Worm (Caenorhabditis elegans) whole organism, L4 larva: ENCODE results near the gene nhx-1.
A peak's percentile ranks its signal among the peaks of the same experiment; 100 is the strongest.

Experiments used
- F37D6.2 ChIP-seq: sonication (generic microtip); optimal IDR thresholded peaks from 2 replicates; lab custom pipeline; 2016; ENCODE audit warnings: mild to moderate bottlenecking, missing genetic modification characterization, missing compliant biosample characterization
- F49E8.2 ChIP-seq: sonication (generic microtip); optimal IDR thresholded peaks from 2 replicates; lab custom pipeline; 2016; ENCODE audit warnings: missing compliant biosample characterization, mild to moderate bottlenecking, missing genetic modification characterization, borderline replicate concordance
- T20F7.1 ChIP-seq: fragments of 200-800 bp; sonication (Bioruptor generic); optimal IDR thresholded peaks from 2 replicates; lab custom pipeline; 2018; ENCODE audit warnings: mild to moderate bottlenecking, missing genetic modification characterization, missing compliant biosample characterization
- Y48G9A.11 ChIP-seq: fragments of 200-800 bp; sonication (Bioruptor generic); IDR thresholded peaks from 2 replicates; pipeline ENCODE4 v1.3.6; 2022; ENCODE audit warnings: missing genetic modification reagents, missing genetic modification characterization, missing compliant biosample characterization
- Y75B8A.6 ChIP-seq: fragments of 200-800 bp; sonication (Bioruptor generic); IDR thresholded peaks from 2 replicates; pipeline ENCODE4 v1.3.6; 2022; ENCODE audit warnings: missing genetic modification reagents, missing genetic modification characterization, missing compliant biosample characterization
- aha-1 ChIP-seq: fragments of 150-350 bp; peaks from one replicate; lab custom pipeline; 2014; ENCODE audit warnings: missing biosample characterization, missing genetic modification characterization
- aly-2 ChIP-seq: sonication (generic microtip); optimal IDR thresholded peaks from 2 replicates; lab custom pipeline; 2018; ENCODE audit warnings: missing biosample characterization, missing genetic modification characterization
- ceh-20 ChIP-seq: fragments of 200-800 bp; sonication (Bioruptor generic); IDR thresholded peaks from 2 replicates; pipeline ENCODE4 v1.3.6; 2022; ENCODE audit warnings: missing genetic modification reagents, missing genetic modification characterization, missing compliant biosample characterization
- ceh-28 ChIP-seq: fragments of 150-350 bp; optimal IDR thresholded peaks from 2 replicates; lab custom pipeline; 2014; ENCODE audit warnings: missing biosample characterization, missing genetic modification reagents, missing genetic modification characterization
- ceh-44 ChIP-seq: fragments of 200-800 bp; sonication (Bioruptor generic); IDR thresholded peaks from 2 replicates; pipeline ENCODE4 v1.3.6; 2022; ENCODE audit warnings: missing genetic modification reagents, missing genetic modification characterization, missing compliant biosample characterization
- ceh-62 ChIP-seq: sonication (generic microtip); optimal IDR thresholded peaks from 2 replicates; lab custom pipeline; 2017; ENCODE audit warnings: missing biosample characterization, missing genetic modification characterization
- ceh-82 ChIP-seq: sonication (generic microtip); optimal IDR thresholded peaks from 2 replicates; lab custom pipeline; 2017; ENCODE audit warnings: missing biosample characterization, missing genetic modification characterization
- ctbp-1 ChIP-seq: fragments of 200-800 bp; sonication (Bioruptor generic); IDR thresholded peaks from 2 replicates; pipeline ENCODE4 v1.3.6; 2022; ENCODE audit warnings: missing genetic modification reagents, missing genetic modification characterization, missing compliant biosample characterization
- daf-12 ChIP-seq: fragments of 150-350 bp; optimal IDR thresholded peaks from 2 replicates; lab custom pipeline; 2014; ENCODE audit warnings: missing biosample characterization, missing genetic modification reagents, missing genetic modification characterization
- daf-16 ChIP-seq, 3 experiments: sonication (generic microtip); optimal IDR thresholded peaks; 2 replicates each; lab custom pipeline; 2016 to 2017; ENCODE audit warnings: missing genetic modification characterization in 3 of 3, missing genetic modification reagents in 3 of 3, mild to moderate bottlenecking in 2 of 3, missing compliant biosample characterization in 2 of 3, missing biosample characterization in 1 of 3, moderate library complexity in 1 of 3
- dmd-6 ChIP-seq: fragments of 200-800 bp; sonication (Bioruptor generic); IDR thresholded peaks from 2 replicates; pipeline ENCODE4 v1.3.6; 2022; ENCODE audit warnings: missing genetic modification reagents, missing genetic modification characterization, missing compliant biosample characterization
- dpl-1 ChIP-seq: fragments of 150-350 bp; optimal IDR thresholded peaks from 2 replicates; lab custom pipeline; 2014; ENCODE audit warnings: missing biosample characterization, missing genetic modification reagents, missing genetic modification characterization
- dve-1 ChIP-seq: sonication (generic microtip); optimal IDR thresholded peaks from 2 replicates; lab custom pipeline; 2017; ENCODE audit warnings: antibody characterized with exemption, mild to moderate bottlenecking, missing genetic modification characterization, missing compliant biosample characterization; ENCODE audit not compliant: insufficient read depth
- egl-27 ChIP-seq: sonication (generic microtip); optimal IDR thresholded peaks from 3 replicates; lab custom pipeline; 2017; ENCODE audit warnings: missing biosample characterization, missing genetic modification reagents, missing genetic modification characterization
- egl-43 ChIP-seq: fragments of 200-800 bp; sonication (Bioruptor generic); IDR thresholded peaks from 2 replicates; pipeline ENCODE4 v1.3.6; 2022; ENCODE audit warnings: missing genetic modification reagents, missing genetic modification characterization, missing compliant biosample characterization
- fos-1 ChIP-seq: fragments of 150-350 bp; optimal IDR thresholded peaks from 2 replicates; lab custom pipeline; 2014; ENCODE audit warnings: missing biosample characterization, missing genetic modification characterization
- gei-8 ChIP-seq: fragments of 200-800 bp; sonication (Bioruptor generic); optimal IDR thresholded peaks from 2 replicates; lab custom pipeline; 2018; ENCODE audit warnings: mild to moderate bottlenecking, missing genetic modification characterization, missing compliant biosample characterization
- hlh-11 ChIP-seq: fragments of 200-800 bp; sonication (Bioruptor generic); optimal IDR thresholded peaks from 2 replicates; lab custom pipeline; 2018; ENCODE audit warnings: mild to moderate bottlenecking, missing genetic modification characterization, missing compliant biosample characterization
- jun-1 ChIP-seq: fragments of 150-350 bp; optimal IDR thresholded peaks from 2 replicates; lab custom pipeline; 2014; ENCODE audit warnings: missing biosample characterization, missing genetic modification reagents, missing genetic modification characterization
- lin-1 ChIP-seq: fragments of 200-800 bp; sonication (Bioruptor generic); IDR thresholded peaks from 2 replicates; pipeline ENCODE4 v1.3.6; 2022; ENCODE audit warnings: missing genetic modification reagents, missing genetic modification characterization, missing compliant biosample characterization
- lin-15B ChIP-seq: fragments of 150-350 bp; sonication (generic microtip); optimal IDR thresholded peaks from 3 replicates; lab custom pipeline; 2014; ENCODE audit warnings: missing biosample characterization, missing genetic modification characterization
- lin-29 ChIP-seq: fragments of 200-800 bp; sonication (Bioruptor generic); IDR thresholded peaks from 2 replicates; pipeline ENCODE4 v1.3.6; 2022; ENCODE audit warnings: missing genetic modification reagents, missing genetic modification characterization, missing compliant biosample characterization
- lsy-2 ChIP-seq, 2 experiments: fragments of 150-350 bp in 1 of 2; sonication (generic microtip) in 1 of 2; optimal IDR thresholded peaks; 2 replicates each; lab custom pipeline; 2014 to 2017; ENCODE audit warnings: missing biosample characterization in 2 of 2, missing genetic modification characterization in 2 of 2
- madf-5 ChIP-seq, 2 experiments: fragments of 200-800 bp; sonication (Bioruptor generic); IDR thresholded peaks; 2 replicates each; pipeline ENCODE4 v1.3.6; 2022; ENCODE audit warnings: missing compliant biosample characterization in 2 of 2, missing genetic modification characterization in 2 of 2
- madf-9 ChIP-seq: fragments of 200-800 bp; sonication (Bioruptor generic); conservative IDR thresholded peaks from 2 replicates; pipeline ENCODE4 v1.3.6; 2022; ENCODE audit warnings: missing genetic modification reagents, missing genetic modification characterization, missing compliant biosample characterization
- mdl-1 ChIP-seq, 2 experiments: fragments of 150-350 bp in 1 of 2; sonication (generic microtip) in 1 of 2; optimal IDR thresholded peaks; 2 replicates each; lab custom pipeline; 2014 to 2017; ENCODE audit warnings: missing biosample characterization in 2 of 2, missing genetic modification characterization in 2 of 2
- mes-2 ChIP-seq: sonication (generic microtip); optimal IDR thresholded peaks from 2 replicates; lab custom pipeline; 2016; ENCODE audit warnings: missing genotype, mild to moderate bottlenecking, missing genetic modification characterization, missing compliant biosample characterization; ENCODE audit not compliant: poor library complexity, severe bottlenecking
- mxl-2 ChIP-seq: fragments of 200-800 bp; sonication (Bioruptor generic); conservative IDR thresholded peaks from 2 replicates; pipeline ENCODE4 v1.3.6; 2022; ENCODE audit warnings: missing genetic modification reagents, missing genetic modification characterization, missing compliant biosample characterization
- nhr-10 ChIP-seq: fragments of 150-350 bp; optimal IDR thresholded peaks from 2 replicates; lab custom pipeline; 2014; ENCODE audit warnings: missing biosample characterization, missing genetic modification characterization
- nhr-102 ChIP-seq: sonication (generic microtip); optimal IDR thresholded peaks from 2 replicates; lab custom pipeline; 2016; ENCODE audit warnings: mild to moderate bottlenecking, missing genetic modification characterization, moderate library complexity, missing compliant biosample characterization
- nhr-11 ChIP-seq: fragments of 150-350 bp; optimal IDR thresholded peaks from 2 replicates; lab custom pipeline; 2014; ENCODE audit warnings: missing biosample characterization, missing genetic modification characterization
- nhr-237 ChIP-seq: sonication (generic microtip); optimal IDR thresholded peaks from 2 replicates; lab custom pipeline; 2017; ENCODE audit warnings: missing biosample characterization, missing genetic modification characterization
- nhr-25 ChIP-seq: sonication (generic microtip); optimal IDR thresholded peaks from 2 replicates; lab custom pipeline; 2017; ENCODE audit warnings: missing genetic modification characterization, mild to moderate bottlenecking, missing compliant biosample characterization, antibody characterized with exemption, moderate library complexity, borderline replicate concordance; ENCODE audit not compliant: insufficient read depth
- nhr-28 ChIP-seq: fragments of 150-350 bp; optimal IDR thresholded peaks from 2 replicates; lab custom pipeline; 2014; ENCODE audit warnings: missing biosample characterization, missing genetic modification characterization
- nhr-42 ChIP-seq: fragments of 200-800 bp; sonication (Bioruptor generic); IDR thresholded peaks from 2 replicates; pipeline ENCODE4 v1.3.6; 2022; ENCODE audit warnings: missing genetic modification characterization, missing compliant biosample characterization
- nhr-48 ChIP-seq: sonication (generic microtip); optimal IDR thresholded peaks from 2 replicates; lab custom pipeline; 2016; ENCODE audit warnings: mild to moderate bottlenecking, missing genetic modification characterization, missing compliant biosample characterization
- nhr-76 ChIP-seq: fragments of 150-350 bp; optimal IDR thresholded peaks from 2 replicates; lab custom pipeline; 2014; ENCODE audit warnings: missing biosample characterization, missing genetic modification characterization
- nhr-77 ChIP-seq: fragments of 150-350 bp; optimal IDR thresholded peaks from 2 replicates; lab custom pipeline; 2014; ENCODE audit warnings: missing biosample characterization, missing genetic modification characterization
- saeg-2 ChIP-seq: fragments of 200-800 bp; sonication (Bioruptor generic); IDR thresholded peaks from 2 replicates; pipeline ENCODE4 v1.3.6; 2022; ENCODE audit warnings: missing genetic modification reagents, missing genetic modification characterization, missing compliant biosample characterization
- set-16 ChIP-seq: fragments of 200-800 bp; sonication (Bioruptor generic); IDR thresholded peaks from 2 replicates; pipeline ENCODE4 v1.3.6; 2022; ENCODE audit warnings: missing genetic modification reagents, missing genetic modification characterization, missing compliant biosample characterization
- spr-3 ChIP-seq: fragments of 200-800 bp; sonication (Bioruptor generic); optimal IDR thresholded peaks from 2 replicates; lab custom pipeline; 2018; ENCODE audit warnings: mild to moderate bottlenecking, missing genetic modification characterization, missing compliant biosample characterization
- tag-97 ChIP-seq: fragments of 200-800 bp; sonication (Bioruptor generic); IDR thresholded peaks from 2 replicates; pipeline ENCODE4 v1.3.6; 2022; ENCODE audit warnings: missing genetic modification characterization, missing compliant biosample characterization
- unc-62 ChIP-seq, 3 experiments: fragments of 150-350 bp in 1 of 3; sonication (generic microtip); optimal IDR thresholded peaks in 2 of 3; peaks in 1 of 3; 1 replicate in 1 of 3; 2 replicates in 2 of 3; lab custom pipeline; 2014 to 2017; ENCODE audit warnings: missing biosample characterization in 3 of 3, missing genetic modification characterization in 3 of 3, missing genetic modification reagents in 3 of 3, missing genotype in 1 of 3
- zfp-2 ChIP-seq: sonication (generic microtip); optimal IDR thresholded peaks from 2 replicates; lab custom pipeline; 2016; ENCODE audit warnings: mild to moderate bottlenecking, missing genetic modification characterization, missing compliant biosample characterization

The nhx-1 gene

ce11 chrX:16030506-16030905 lies 13.6 kb downstream of the nhx-1 start, which contains the start of gene mboa-1 (continued):
- no peak for TF ChIP-seq unc-62 (GFP tag; optimal IDR thresholded peaks at IDR 0.05 in 1 of 2; lab: Kevin White, UChicago)
- TF ChIP-seq unc-62 (tag; optimal IDR thresholded peaks at IDR 0.05; lab: Kevin White, UChicago): no peak
- TF ChIP-seq ceh-28 (tag; lab: Kevin White, UChicago): no peak
- TF ChIP-seq, all 104 proteins: peak for 0

ce11 chrX:16039173-16039572 lies 22.3 kb downstream of the nhx-1 start:
- no peak for TF ChIP-seq egl-43 (GFP tag; lab: Robert Waterston, UW)
- TF ChIP-seq nhr-11 (tag; lab: Kevin White, UChicago): no peak
- no peak for TF ChIP-seq egl-27
- TF ChIP-seq madf-5 (GFP tag; IDR thresholded peaks at IDR 0.05; lab: Robert Waterston, UW): no peak
- TF ChIP-seq ceh-44 (GFP tag; lab: Robert Waterston, UW): no peak
- no peak for TF ChIP-seq set-16 (GFP tag; lab: Robert Waterston, UW)
- no peak for TF ChIP-seq T20F7.1
- TF ChIP-seq mes-2 (tag; lab: Kevin White, UChicago): no peak
- no peak for TF ChIP-seq Y48G9A.11 (GFP tag; lab: Robert Waterston, UW)
- TF ChIP-seq F49E8.2 (tag; lab: Kevin White, UChicago): no peak
- no peak for TF ChIP-seq aha-1 (tag; lab: Kevin White, UChicago)
- no peak for TF ChIP-seq nhr-102 (tag; lab: Kevin White, UChicago)
- no peak for TF ChIP-seq tag-97 (GFP tag; lab: Robert Waterston, UW)
- no peak for TF ChIP-seq ctbp-1 (GFP tag; lab: Robert Waterston, UW)
- TF ChIP-seq lin-29 (GFP tag; lab: Robert Waterston, UW): no peak
- TF ChIP-seq lsy-2 (tag; optimal IDR thresholded peaks at IDR 0.05; lab: Kevin White, UChicago): no peak
- no peak for TF ChIP-seq ceh-20 (GFP tag; lab: Robert Waterston, UW)
- TF ChIP-seq spr-3 (GFP tag; lab: Kevin White, UChicago): no peak
- no peak for TF ChIP-seq daf-16 (GFP tag; optimal IDR thresholded peaks at IDR 0.05; lab: Kevin White, UChicago)
- peak; percentile 61 for TF ChIP-seq daf-16 (tag; optimal IDR thresholded peaks at IDR 0.05; lab: Kevin White, UChicago)
- TF ChIP-seq nhr-76 (tag; lab: Kevin White, UChicago): no peak
- TF ChIP-seq lin-15B (tag; lab: Kevin White, UChicago): no peak
- TF ChIP-seq hlh-11 (tag; lab: Kevin White, UChicago): peak; percentile 46
- no peak for TF ChIP-seq nhr-10 (tag; lab: Kevin White, UChicago)
- no peak for TF ChIP-seq fos-1 (tag; lab: Kevin White, UChicago)
- TF ChIP-seq daf-12 (tag; lab: Kevin White, UChicago): no peak
- TF ChIP-seq Y75B8A.6 (GFP tag; lab: Robert Waterston, UW): no peak
- peak; percentile 46 for TF ChIP-seq dve-1 (tag; lab: Kevin White, UChicago)
- TF ChIP-seq saeg-2: no peak
- TF ChIP-seq lin-1 (GFP tag; lab: Robert Waterston, UW): no peak
- peak; percentile 43 for TF ChIP-seq dmd-6 (GFP tag; lab: Robert Waterston, UW)
- no peak for TF ChIP-seq F37D6.2
- TF ChIP-seq ceh-62 (tag; lab: Kevin White, UChicago): no peak
- TF ChIP-seq dpl-1 (GFP tag; lab: Kevin White, UChicago): no peak
- no peak for TF ChIP-seq ceh-82 (tag; lab: Kevin White, UChicago)
- TF ChIP-seq nhr-237 (tag; lab: Kevin White, UChicago): no peak
- TF ChIP-seq aly-2 (tag; lab: Kevin White, UChicago): no peak
- no peak for TF ChIP-seq nhr-25 (tag; lab: Kevin White, UChicago)
- peak in 1 of 2 experiments; percentile 3 for TF ChIP-seq mdl-1 (tag; optimal IDR thresholded peaks at IDR 0.05; lab: Kevin White, UChicago)
- TF ChIP-seq mxl-2 (GFP tag; lab: Robert Waterston, UW): no peak
- no peak for TF ChIP-seq madf-9 (GFP tag; lab: Robert Waterston, UW)
- TF ChIP-seq nhr-42 (GFP tag; lab: Robert Waterston, UW): no peak
- no peak for TF ChIP-seq gei-8 (GFP tag; lab: Kevin White, UChicago)
- no peak for TF ChIP-seq nhr-48 (tag; lab: Kevin White, UChicago)
- peak; percentile 47 for TF ChIP-seq nhr-77
- TF ChIP-seq nhr-28 (tag; lab: Kevin White, UChicago): peak; percentile 82
- TF ChIP-seq jun-1 (tag; lab: Kevin White, UChicago): no peak
- no peak for TF ChIP-seq zfp-2 (tag; lab: Kevin White, UChicago)
- TF ChIP-seq, all 104 proteins: peak for 7
